Fruit fly (Drosophila melanogaster) whole organism, embryonic: ENCODE results near the gene CG1943.

Experiments used
- Asciz ChIP-seq: fragments of 200-800 bp; sonication (Bioruptor generic); optimal IDR thresholded peaks from 2 replicates; lab custom pipeline; 2017; ENCODE audit warnings: missing biosample characterization, mild to moderate bottlenecking, missing genetic modification characterization, missing genetic modification reagents
- Atf3 ChIP-seq: fragments of 200-800 bp; sonication (Bioruptor generic); optimal IDR thresholded peaks from 3 replicates; lab custom pipeline; 2016; ENCODE audit warnings: missing biosample characterization, missing genetic modification characterization
- Bdp1 ChIP-seq: fragments of 200-800 bp; sonication (Bioruptor generic); optimal IDR thresholded peaks from 3 replicates; lab custom pipeline; 2016; ENCODE audit warnings: missing biosample characterization, missing genetic modification characterization
- C15 ChIP-seq: fragments of 200-800 bp; sonication (Bioruptor generic); IDR thresholded peaks from 3 replicates; pipeline ENCODE4 v1.3.6; 2022; ENCODE audit warnings: missing biosample characterization, missing genetic modification characterization
- CG11247 ChIP-seq: fragments of 200-800 bp; sonication (Bioruptor generic); IDR thresholded peaks from 2 replicates; pipeline ENCODE4 v1.3.6; 2022; ENCODE audit warnings: missing biosample characterization, missing genetic modification characterization
- CG1233 ChIP-seq: fragments of 200-800 bp; sonication (Bioruptor generic); optimal IDR thresholded peaks from 4 replicates; lab custom pipeline; 2018; ENCODE audit warnings: missing biosample characterization, mild to moderate bottlenecking, missing genetic modification characterization
- CG13296 ChIP-seq: fragments of 200-800 bp; sonication (Bioruptor generic); optimal IDR thresholded peaks from 3 replicates; lab custom pipeline; 2018; ENCODE audit warnings: missing biosample characterization, mild to moderate bottlenecking, missing genetic modification characterization
- CG15011 ChIP-seq: fragments of 200-800 bp; sonication (Bioruptor generic); optimal IDR thresholded peaks from 3 replicates; lab custom pipeline; 2018; ENCODE audit warnings: missing biosample characterization, mild to moderate bottlenecking, missing genetic modification characterization
- CG15601 ChIP-seq: fragments of 200-800 bp; sonication (Bioruptor generic); optimal IDR thresholded peaks from 3 replicates; lab custom pipeline; 2019; ENCODE audit warnings: missing biosample characterization, mild to moderate bottlenecking, missing genetic modification characterization, moderate library complexity
- CG16779 ChIP-seq: fragments of 200-800 bp; sonication (Bioruptor generic); IDR thresholded peaks from 2 replicates; pipeline ENCODE4 v1.3.6; 2022; ENCODE audit warnings: missing biosample characterization, missing genetic modification characterization
- CG16863 ChIP-seq: fragments of 200-800 bp; sonication (Bioruptor generic); optimal IDR thresholded peaks from 3 replicates; lab custom pipeline; 2016; ENCODE audit warnings: missing biosample characterization, missing genetic modification characterization
- CG17361 ChIP-seq: fragments of 200-800 bp; sonication (Bioruptor generic); IDR thresholded peaks from 3 replicates; pipeline ENCODE4 v1.3.6; 2022; ENCODE audit warnings: missing biosample characterization, missing genetic modification characterization
- CG4328 ChIP-seq: fragments of 200-800 bp; sonication (Bioruptor generic); optimal IDR thresholded peaks from 3 replicates; lab custom pipeline; 2017; ENCODE audit warnings: missing biosample characterization, missing genetic modification reagents, missing genetic modification characterization
- CG4617 ChIP-seq: fragments of 200-800 bp; sonication (Bioruptor generic); optimal IDR thresholded peaks from 3 replicates; lab custom pipeline; 2016; ENCODE audit warnings: missing biosample characterization, missing genetic modification characterization, borderline replicate concordance
- CG8281 ChIP-seq: fragments of 200-800 bp; sonication (Bioruptor generic); optimal IDR thresholded peaks from 2 replicates; lab custom pipeline; 2018; ENCODE audit warnings: missing biosample characterization, mild to moderate bottlenecking, missing genetic modification characterization, moderate library complexity
- CG8478 ChIP-seq: fragments of >200 bp; optimal IDR thresholded peaks from 2 replicates; lab custom pipeline; 2018
- Camta ChIP-seq: fragments of 200-800 bp; sonication (Bioruptor generic); optimal IDR thresholded peaks from 2 replicates; lab custom pipeline; 2016; ENCODE audit warnings: missing biosample characterization, missing genetic modification characterization
- Ets65A ChIP-seq: fragments of 200-800 bp; sonication (Bioruptor generic); peaks from one replicate; lab custom pipeline; 2016; ENCODE audit warnings: missing biosample characterization, missing genetic modification characterization
- HLH3B ChIP-seq: fragments of 200-800 bp; sonication (Bioruptor generic); IDR thresholded peaks from 2 replicates; pipeline ENCODE4 v1.3.6; 2022; ENCODE audit warnings: missing biosample characterization, missing genetic modification characterization
- HLHmδ ChIP-seq: fragments of 200-800 bp; sonication (Bioruptor generic); optimal IDR thresholded peaks from 2 replicates; lab custom pipeline; 2018; ENCODE audit warnings: missing biosample characterization, mild to moderate bottlenecking, missing genetic modification characterization, moderate library complexity
- Hr51 ChIP-seq, 2 experiments: fragments of 200-800 bp; sonication (Bioruptor generic); optimal IDR thresholded peaks; 2 replicates in 1 of 2; 3 replicates in 1 of 2; lab custom pipeline; 2016 to 2018; ENCODE audit warnings: missing biosample characterization in 2 of 2, missing genetic modification characterization in 2 of 2, mild to moderate bottlenecking in 1 of 2, moderate library complexity in 1 of 2
- Kr ChIP-seq: fragments of 200-800 bp; sonication (Bioruptor generic); optimal IDR thresholded peaks from 2 replicates; lab custom pipeline; 2017; ENCODE audit warnings: missing biosample characterization, mild to moderate bottlenecking, missing genetic modification characterization
- NC2β ChIP-seq: fragments of 200-800 bp; sonication (Bioruptor generic); optimal IDR thresholded peaks from 2 replicates; lab custom pipeline; 2016; ENCODE audit warnings: missing biosample characterization, missing genetic modification characterization
- Ssrp ChIP-seq: fragments of 200-800 bp; sonication (Bioruptor generic); optimal IDR thresholded peaks from 2 replicates; lab custom pipeline; 2018; ENCODE audit warnings: missing biosample characterization, mild to moderate bottlenecking, missing genetic modification characterization, moderate library complexity
- Trl ChIP-seq, 3 experiments: fragments of >200 bp in 2 of 3; fragments of 200-800 bp in 1 of 3; sonication (Bioruptor generic) in 1 of 3; optimal IDR thresholded peaks; 2 replicates in 1 of 3; 3 replicates in 2 of 3; lab custom pipeline; 2016 to 2017; ENCODE audit warnings: missing biosample characterization in 1 of 3, missing genetic modification characterization in 1 of 3
- Xbp1 ChIP-seq: fragments of 200-800 bp; sonication (Bioruptor generic); optimal IDR thresholded peaks from 3 replicates; lab custom pipeline; 2016; ENCODE audit warnings: missing biosample characterization, mild to moderate bottlenecking, missing genetic modification characterization
- ac ChIP-seq: fragments of 200-800 bp; sonication (Bioruptor generic); optimal IDR thresholded peaks from 3 replicates; lab custom pipeline; 2017; ENCODE audit warnings: missing biosample characterization, mild to moderate bottlenecking, missing genetic modification characterization
- amos ChIP-seq: fragments of 200-800 bp; sonication (Bioruptor generic); IDR thresholded peaks from 2 replicates; pipeline ENCODE4 v1.3.6; 2022; ENCODE audit warnings: missing biosample characterization, missing genetic modification characterization; ENCODE audit not compliant: partially characterized antibody
- ash1 ChIP-seq: fragments of 200-800 bp; sonication (Bioruptor generic); optimal IDR thresholded peaks from 2 replicates; lab custom pipeline; 2018; ENCODE audit warnings: missing biosample characterization, mild to moderate bottlenecking, missing genetic modification characterization
- az2 ChIP-seq: fragments of 200-800 bp; sonication (Bioruptor generic); optimal IDR thresholded peaks from 3 replicates; lab custom pipeline; 2016; ENCODE audit warnings: missing biosample characterization, missing genetic modification characterization
- cato ChIP-seq: fragments of 200-800 bp; sonication (Bioruptor generic); optimal IDR thresholded peaks from 2 replicates; lab custom pipeline; 2016; ENCODE audit warnings: missing biosample characterization, missing genetic modification characterization, borderline replicate concordance
- exex ChIP-seq: fragments of 200-800 bp; sonication (Bioruptor generic); optimal IDR thresholded peaks from 4 replicates; lab custom pipeline; 2018; ENCODE audit warnings: missing biosample characterization, mild to moderate bottlenecking, missing genetic modification characterization, moderate library complexity
- fd96Cb ChIP-seq: fragments of 200-800 bp; sonication (Bioruptor generic); optimal IDR thresholded peaks from 2 replicates; lab custom pipeline; 2018; ENCODE audit warnings: missing biosample characterization, mild to moderate bottlenecking, missing genetic modification characterization, moderate library complexity
- gem ChIP-seq: fragments of 200-800 bp; sonication (Bioruptor generic); optimal IDR thresholded peaks from 2 replicates; lab custom pipeline; 2019; ENCODE audit warnings: missing biosample characterization, mild to moderate bottlenecking, missing genetic modification characterization, moderate library complexity
- ham ChIP-seq: fragments of 200-800 bp; sonication (Bioruptor generic); IDR thresholded peaks from 2 replicates; pipeline ENCODE4 v1.3.6; 2022; ENCODE audit warnings: missing biosample characterization, missing genetic modification characterization
- her ChIP-seq: fragments of 200-800 bp; sonication (Bioruptor generic); optimal IDR thresholded peaks from 2 replicates; lab custom pipeline; 2016; ENCODE audit warnings: missing biosample characterization, missing genetic modification characterization
- kay ChIP-seq: fragments of 200-800 bp; sonication (Bioruptor generic); optimal IDR thresholded peaks from 2 replicates; lab custom pipeline; 2016; ENCODE audit warnings: missing biosample characterization, missing genetic modification characterization
- odd ChIP-seq: fragments of 200-800 bp; sonication (Bioruptor generic); optimal IDR thresholded peaks from 2 replicates; lab custom pipeline; 2017; ENCODE audit warnings: missing biosample characterization, mild to moderate bottlenecking, missing genetic modification characterization
- org-1 ChIP-seq: fragments of 200-800 bp; sonication (Bioruptor generic); optimal IDR thresholded peaks from 2 replicates; lab custom pipeline; 2017; ENCODE audit warnings: missing biosample characterization, missing genetic modification characterization
- otp ChIP-seq: fragments of 200-800 bp; sonication (Bioruptor generic); IDR thresholded peaks from 3 replicates; pipeline ENCODE4, ENCODE4 v1.3.6; 2022; ENCODE audit warnings: missing biosample characterization, missing genetic modification characterization
- phol ChIP-seq: fragments of 200-800 bp; sonication (Bioruptor generic); optimal IDR thresholded peaks from 3 replicates; lab custom pipeline; 2018; ENCODE audit warnings: missing biosample characterization, mild to moderate bottlenecking, missing genetic modification characterization, moderate library complexity
- row ChIP-seq: fragments of 200-800 bp; sonication (Bioruptor generic); IDR thresholded peaks from 3 replicates; pipeline ENCODE4 v1.3.6; 2022; ENCODE audit warnings: missing biosample characterization, missing genetic modification characterization
- run ChIP-seq: fragments of 200-800 bp; sonication (Bioruptor generic); optimal IDR thresholded peaks from 3 replicates; lab custom pipeline; 2018; ENCODE audit warnings: missing biosample characterization, mild to moderate bottlenecking, missing genetic modification characterization
- schlank ChIP-seq: fragments of 200-800 bp; sonication (Bioruptor generic); optimal IDR thresholded peaks from 2 replicates; lab custom pipeline; 2018; ENCODE audit warnings: missing biosample characterization, mild to moderate bottlenecking, missing genetic modification characterization
- sisA ChIP-seq: fragments of 200-800 bp; sonication (Bioruptor generic); IDR thresholded peaks from 2 replicates; pipeline ENCODE4 v1.3.6; 2022; ENCODE audit warnings: missing biosample characterization, missing genetic modification characterization
- slp2 ChIP-seq: fragments of 200-800 bp; sonication (Bioruptor generic); optimal IDR thresholded peaks from 2 replicates; lab custom pipeline; 2016; ENCODE audit warnings: missing biosample characterization, missing genetic modification characterization
- sna ChIP-seq: fragments of 200-800 bp; sonication (Bioruptor generic); IDR thresholded peaks from 2 replicates; pipeline ENCODE4 v1.3.6; 2022; ENCODE audit warnings: missing biosample characterization, missing genetic modification characterization; ENCODE audit not compliant: partially characterized antibody
- tna ChIP-seq: fragments of 200-800 bp; sonication (Bioruptor generic); IDR thresholded peaks from 2 replicates; pipeline ENCODE4 v1.3.6; 2022; ENCODE audit warnings: missing biosample characterization, missing genetic modification characterization; ENCODE audit not compliant: partially characterized antibody
- vfl ChIP-seq: fragments of 200-800 bp; sonication (Bioruptor generic); optimal IDR thresholded peaks from 2 replicates; lab custom pipeline; 2016; ENCODE audit warnings: missing biosample characterization, missing genetic modification characterization
- vvl ChIP-seq: fragments of 200-800 bp; sonication (Bioruptor generic); IDR thresholded peaks from 2 replicates; pipeline ENCODE4 v1.3.6; 2022; ENCODE audit warnings: missing biosample characterization, missing genetic modification characterization

Gene CG1943

dm6 chr3R:7074297-7075114 lies at the start of gene CG1943, which contains the start of gene Ufl1 (continued):
- TF ChIP-seq CG11247 (GFP tag; lab: Robert Waterston, UW) (no peak), Hr51 (GFP tag; optimal IDR thresholded peaks at IDR 0.05; lab: Kevin White, UChicago) (peak in 1 of 2 experiments; percentile 2), Ssrp (tag; lab: Kevin White, UChicago) (no peak), CG13296 (no peak), vvl (no peak), CG17361 (GFP tag; lab: Robert Waterston, UW) (no peak), exex (tag; lab: Kevin White, UChicago) (no peak), Asciz (no peak), cato (GFP tag; lab: Kevin White, UChicago) (no peak), Xbp1 (no peak), tna (GFP tag; lab: Robert Waterston, UW) (no peak), HLH3B (GFP tag; lab: Robert Waterston, UW) (no peak), C15 (GFP tag; lab: Robert Waterston, UW) (no peak), HLHmδ (no peak), CG8478 (lab: Kevin White, UChicago) (no peak), CG15601 (peak; percentile 96), Ets65A (GFP tag; lab: Kevin White, UChicago) (no peak), Trl (optimal IDR thresholded peaks at IDR 0.05; lab: Kevin White, UChicago) (no peak), Trl (GFP tag; optimal IDR thresholded peaks at IDR 0.05; lab: Kevin White, UChicago) (no peak), NC2β (no peak), amos (GFP tag; lab: Robert Waterston, UW) (no peak), Atf3 (no peak), Camta (GFP tag; lab: Kevin White, UChicago) (no peak), CG16863 (GFP tag; lab: Kevin White, UChicago) (no peak), CG8281 (tag; lab: Kevin White, UChicago) (no peak), slp2 (GFP tag; lab: Kevin White, UChicago) (no peak), fd96Cb (tag; lab: Kevin White, UChicago) (no peak), odd (no peak), her (no peak), CG1233 (GFP tag; lab: Kevin White, UChicago) (no peak), run (tag; lab: Kevin White, UChicago) (no peak), CG15011 (GFP tag; lab: Kevin White, UChicago) (no peak), sna (GFP tag; lab: Robert Waterston, UW) (no peak), otp (GFP tag; lab: Robert Waterston, UW) (no peak), gem (tag; lab: Kevin White, UChicago) (peak; percentile 22), ham (GFP tag; lab: Robert Waterston, UW) (no peak), vfl (GFP tag; lab: Kevin White, UChicago) (no peak), CG16779 (no peak), kay (GFP tag; lab: Kevin White, UChicago) (no peak), az2 (GFP tag; lab: Kevin White, UChicago) (no peak), Kr (GFP tag; lab: Kevin White, UChicago) (no peak), ash1 (GFP tag; lab: Kevin White, UChicago) (no peak), row (GFP tag; lab: Robert Waterston, UW) (no peak), CG4328 (GFP tag; lab: Kevin White, UChicago) (no peak), CG4617 (GFP tag; lab: Kevin White, UChicago) (peak; percentile 46), schlank (tag; lab: Kevin White, UChicago) (no peak), org-1 (GFP tag; lab: Kevin White, UChicago) (no peak), sisA (GFP tag; lab: Robert Waterston, UW) (no peak), ac (GFP tag; lab: Kevin White, UChicago) (peak; percentile 38), Bdp1 (peak; percentile 16), phol (tag; lab: Kevin White, UChicago) (peak; percentile 21)
